Fruit fly (Drosophila melanogaster) whole organism, embryonic: ENCODE results near the gene CG14818.

ENCODE experiments used
- Adf1 ChIP-seq: fragments of 200-800 bp; sonication (Bioruptor generic); IDR thresholded peaks from 2 replicates; pipeline ENCODE4 v1.3.6; 2022; ENCODE audit warnings: missing biosample characterization, missing genetic modification characterization
- Awh ChIP-seq: fragments of 200-800 bp; sonication (Bioruptor generic); IDR thresholded peaks from 2 replicates; pipeline ENCODE4, ENCODE4 v1.3.6; 2022; ENCODE audit warnings: missing biosample characterization, missing genetic modification characterization
- CG10209 ChIP-seq: fragments of 200-800 bp; sonication (Bioruptor generic); optimal IDR thresholded peaks from 3 replicates; lab custom pipeline; 2017; ENCODE audit warnings: missing biosample characterization, mild to moderate bottlenecking, missing genetic modification characterization, missing genetic modification reagents
- CG12942 ChIP-seq: fragments of 200-800 bp; sonication (Bioruptor generic); optimal IDR thresholded peaks from 3 replicates; lab custom pipeline; 2016; ENCODE audit warnings: missing biosample characterization, missing genetic modification characterization
- CG15269 ChIP-seq: fragments of 200-800 bp; sonication (Bioruptor generic); optimal IDR thresholded peaks from 2 replicates; lab custom pipeline; 2018; ENCODE audit warnings: missing biosample characterization, mild to moderate bottlenecking, missing genetic modification characterization, moderate library complexity
- CG1529 ChIP-seq: fragments of 200-800 bp; sonication (Bioruptor generic); optimal IDR thresholded peaks from 3 replicates; lab custom pipeline; 2018; ENCODE audit warnings: missing biosample characterization, missing genetic modification characterization
- CG1602 ChIP-seq: fragments of 200-800 bp; sonication (Bioruptor generic); optimal IDR thresholded peaks from 3 replicates; lab custom pipeline; 2016; ENCODE audit warnings: missing biosample characterization, missing genetic modification characterization
- CG16813 ChIP-seq: fragments of 200-800 bp; sonication (Bioruptor generic); IDR thresholded peaks from 3 replicates; pipeline ENCODE4 v1.3.6; 2022; ENCODE audit warnings: missing biosample characterization, missing genetic modification characterization; ENCODE audit not compliant: partially characterized antibody
- CG17359 ChIP-seq: fragments of 200-800 bp; sonication (Bioruptor generic); optimal IDR thresholded peaks from 3 replicates; lab custom pipeline; 2018; ENCODE audit warnings: missing biosample characterization, mild to moderate bottlenecking, missing genetic modification characterization, moderate library complexity
- CG1832 ChIP-seq: fragments of 200-800 bp; sonication (Bioruptor generic); optimal IDR thresholded peaks from 2 replicates; lab custom pipeline; 2017; ENCODE audit warnings: missing biosample characterization, mild to moderate bottlenecking, missing genetic modification characterization, inconsistent platforms
- CG31441 ChIP-seq: fragments of 200-800 bp; sonication (Bioruptor generic); IDR thresholded peaks from 2 replicates; pipeline ENCODE4 v1.3.6; 2022; ENCODE audit warnings: missing biosample characterization, missing genetic modification characterization
- CG3847 ChIP-seq: fragments of 200-800 bp; sonication (Bioruptor generic); IDR thresholded peaks from 2 replicates; pipeline ENCODE4 v1.3.6; 2022; ENCODE audit warnings: missing biosample characterization, missing genetic modification characterization
- CG5180 ChIP-seq: fragments of 200-800 bp; sonication (Bioruptor generic); optimal IDR thresholded peaks from 3 replicates; lab custom pipeline; 2017; ENCODE audit warnings: missing biosample characterization, missing genetic modification characterization, mild to moderate bottlenecking, moderate library complexity, missing genetic modification reagents
- CG7745 ChIP-seq: fragments of 200-800 bp; sonication (Bioruptor generic); optimal IDR thresholded peaks from 2 replicates; lab custom pipeline; 2018; ENCODE audit warnings: missing biosample characterization, mild to moderate bottlenecking, missing genetic modification characterization, moderate library complexity
- CG8281 ChIP-seq: fragments of 200-800 bp; sonication (Bioruptor generic); optimal IDR thresholded peaks from 2 replicates; lab custom pipeline; 2018; ENCODE audit warnings: missing biosample characterization, mild to moderate bottlenecking, missing genetic modification characterization, moderate library complexity
- CTCF ChIP-seq: fragments of 200-800 bp; sonication (Bioruptor generic); optimal IDR thresholded peaks from 2 replicates; lab custom pipeline; 2017; ENCODE audit warnings: missing biosample characterization, mild to moderate bottlenecking, missing genetic modification characterization, moderate library complexity
- Doc3 ChIP-seq: fragments of 200-800 bp; sonication (Bioruptor generic); IDR thresholded peaks from 3 replicates; pipeline ENCODE4 v1.3.6; 2022; ENCODE audit warnings: missing biosample characterization, missing genetic modification characterization; ENCODE audit not compliant: partially characterized antibody
- Gsc ChIP-seq: fragments of 200-800 bp; sonication (Bioruptor generic); IDR thresholded peaks from 2 replicates; pipeline ENCODE4 v1.3.6; 2022; ENCODE audit warnings: missing biosample characterization, missing genetic modification characterization
- Hand ChIP-seq: fragments of 200-800 bp; sonication (Bioruptor generic); optimal IDR thresholded peaks from 2 replicates; lab custom pipeline; 2017; ENCODE audit warnings: mild to moderate bottlenecking, missing biosample characterization, missing genetic modification reagents, missing genetic modification characterization
- Lim3 ChIP-seq: fragments of 200-800 bp; sonication (Bioruptor generic); IDR thresholded peaks from 2 replicates; pipeline ENCODE4 v1.3.6; 2022; ENCODE audit warnings: missing biosample characterization, missing genetic modification characterization
- Mrtf ChIP-seq: fragments of 200-800 bp; sonication (Bioruptor generic); IDR thresholded peaks from 3 replicates; pipeline ENCODE4 v1.3.6; 2022; ENCODE audit warnings: missing biosample characterization, missing genetic modification characterization
- NC2β ChIP-seq: fragments of 200-800 bp; sonication (Bioruptor generic); optimal IDR thresholded peaks from 2 replicates; lab custom pipeline; 2016; ENCODE audit warnings: missing biosample characterization, missing genetic modification characterization
- Nf-YC ChIP-seq: fragments of 200-800 bp; optimal IDR thresholded peaks from 3 replicates; lab custom pipeline; 2019; ENCODE audit warnings: missing biosample characterization, mild to moderate bottlenecking, missing genetic modification characterization, moderate library complexity
- Rx ChIP-seq: fragments of 200-800 bp; sonication (Bioruptor generic); IDR thresholded peaks from 2 replicates; pipeline ENCODE4 v1.3.6; 2022; ENCODE audit warnings: missing biosample characterization, missing genetic modification characterization
- Side ChIP-seq: fragments of 200-800 bp; sonication (Bioruptor generic); optimal IDR thresholded peaks from 2 replicates; lab custom pipeline; 2016; ENCODE audit warnings: missing biosample characterization, missing genetic modification characterization
- Trl ChIP-seq, 3 experiments: fragments of >200 bp in 2 of 3; fragments of 200-800 bp in 1 of 3; sonication (Bioruptor generic) in 1 of 3; optimal IDR thresholded peaks; 2 replicates in 1 of 3; 3 replicates in 2 of 3; lab custom pipeline; 2016 to 2017; ENCODE audit warnings: missing biosample characterization in 1 of 3, missing genetic modification characterization in 1 of 3
- amos ChIP-seq: fragments of 200-800 bp; sonication (Bioruptor generic); IDR thresholded peaks from 2 replicates; pipeline ENCODE4 v1.3.6; 2022; ENCODE audit warnings: missing biosample characterization, missing genetic modification characterization; ENCODE audit not compliant: partially characterized antibody
- ap ChIP-seq: fragments of 200-800 bp; sonication (Bioruptor generic); IDR thresholded peaks from 2 replicates; pipeline ENCODE4 v1.3.6; 2022; ENCODE audit warnings: missing biosample characterization, missing genetic modification characterization
- ase ChIP-seq: fragments of 200-800 bp; sonication (Bioruptor generic); IDR thresholded peaks from 3 replicates; pipeline ENCODE4 v1.3.6; 2022; ENCODE audit warnings: missing biosample characterization, missing genetic modification characterization
- br ChIP-seq: fragments of >200 bp; optimal IDR thresholded peaks from 2 replicates; lab custom pipeline; 2017
- cg ChIP-seq: fragments of 200-800 bp; sonication (Bioruptor generic); optimal IDR thresholded peaks from 3 replicates; lab custom pipeline; 2019; ENCODE audit warnings: missing biosample characterization, mild to moderate bottlenecking, missing genetic modification characterization, moderate library complexity
- chif ChIP-seq, 2 experiments: fragments of 200-800 bp; sonication (Bioruptor generic); optimal IDR thresholded peaks; 3 replicates each; lab custom pipeline; 2016; ENCODE audit warnings: missing biosample characterization in 2 of 2, missing genetic modification characterization in 2 of 2
- chinmo ChIP-seq: fragments of 200-800 bp; sonication (Bioruptor generic); IDR thresholded peaks from 4 replicates; pipeline ENCODE4 v1.3.6; 2022; ENCODE audit warnings: missing biosample characterization, missing genetic modification characterization; ENCODE audit not compliant: partially characterized antibody
- cwo ChIP-seq: fragments of 200-800 bp; sonication (Bioruptor generic); optimal IDR thresholded peaks from 3 replicates; lab custom pipeline; 2017; ENCODE audit warnings: missing biosample characterization, missing genetic modification characterization, mild to moderate bottlenecking, moderate library complexity, missing genetic modification reagents
- dm ChIP-seq: fragments of 200-800 bp; sonication (Bioruptor generic); optimal IDR thresholded peaks from 3 replicates; lab custom pipeline; 2016; ENCODE audit warnings: missing biosample characterization, missing genetic modification characterization
- dmrt99B ChIP-seq: fragments of 200-800 bp; sonication (Bioruptor generic); optimal IDR thresholded peaks from 2 replicates; lab custom pipeline; 2018; ENCODE audit warnings: missing biosample characterization, mild to moderate bottlenecking, missing genetic modification characterization, moderate library complexity
- emc ChIP-seq: fragments of 200-800 bp; sonication (Bioruptor generic); optimal IDR thresholded peaks from 2 replicates; lab custom pipeline; 2016; ENCODE audit warnings: missing biosample characterization, missing genetic modification characterization
- gro ChIP-seq: fragments of 200-800 bp; sonication (Bioruptor generic); optimal IDR thresholded peaks from 2 replicates; lab custom pipeline; 2016; ENCODE audit warnings: missing biosample characterization, missing genetic modification characterization
- hth ChIP-seq: fragments of >200 bp; optimal IDR thresholded peaks from 2 replicates; lab custom pipeline; 2017; ENCODE audit warnings: inconsistent platforms
- jigr1 ChIP-seq: fragments of 200-800 bp; sonication (Bioruptor generic); IDR thresholded peaks from 3 replicates; pipeline ENCODE4 v1.3.6; 2022; ENCODE audit warnings: missing biosample characterization, missing genetic modification characterization
- jing ChIP-seq: fragments of 200-800 bp; sonication (Bioruptor generic); optimal IDR thresholded peaks from 2 replicates; lab custom pipeline; 2018; ENCODE audit warnings: missing biosample characterization, mild to moderate bottlenecking, missing genetic modification characterization
- kni ChIP-seq: fragments of 200-800 bp; sonication (Bioruptor generic); optimal IDR thresholded peaks from 3 replicates; lab custom pipeline; 2017; ENCODE audit warnings: mild to moderate bottlenecking, missing biosample characterization, missing genetic modification reagents, missing genetic modification characterization
- lbe ChIP-seq: fragments of 200-800 bp; sonication (Bioruptor generic); optimal IDR thresholded peaks from 2 replicates; lab custom pipeline; 2016; ENCODE audit warnings: missing biosample characterization, mild to moderate bottlenecking, missing genetic modification characterization
- lmd ChIP-seq: fragments of 200-800 bp; sonication (Bioruptor generic); IDR thresholded peaks from 2 replicates; pipeline ENCODE4 v1.3.6; 2022; ENCODE audit warnings: missing biosample characterization, missing genetic modification characterization
- mam ChIP-seq: fragments of 200-800 bp; sonication (Bioruptor generic); optimal IDR thresholded peaks from 3 replicates; lab custom pipeline; 2016; ENCODE audit warnings: missing biosample characterization, missing genetic modification characterization
- nerfin-2 ChIP-seq: fragments of 200-800 bp; sonication (Bioruptor generic); IDR thresholded peaks from 2 replicates; pipeline ENCODE4 v1.3.6; 2022; ENCODE audit warnings: missing biosample characterization, missing genetic modification characterization; ENCODE audit not compliant: partially characterized antibody
- onecut ChIP-seq: fragments of 200-800 bp; sonication (Bioruptor generic); IDR thresholded peaks from 2 replicates; pipeline ENCODE4 v1.3.6; 2022; ENCODE audit warnings: missing biosample characterization, missing genetic modification characterization
- pnt ChIP-seq: fragments of 200-800 bp; sonication (Bioruptor generic); optimal IDR thresholded peaks from 3 replicates; lab custom pipeline; 2016; ENCODE audit warnings: missing biosample characterization, missing genetic modification characterization
- sim ChIP-seq: fragments of 200-800 bp; sonication (Bioruptor generic); IDR thresholded peaks from 2 replicates; pipeline ENCODE4 v1.3.6; 2022; ENCODE audit warnings: missing biosample characterization, missing genetic modification characterization
- tll ChIP-seq, 2 experiments: fragments of 200-800 bp in 1 of 2; fragments of >200 bp in 1 of 2; sonication (Bioruptor generic) in 1 of 2; optimal IDR thresholded peaks; 2 replicates each; lab custom pipeline; 2017 to 2019; ENCODE audit warnings: missing biosample characterization in 2 of 2, missing genetic modification characterization in 2 of 2, mild to moderate bottlenecking in 1 of 2, moderate library complexity in 1 of 2
- wor ChIP-seq: fragments of 200-800 bp; sonication (Bioruptor generic); IDR thresholded peaks from 2 replicates; pipeline ENCODE4 v1.3.6; 2022; ENCODE audit warnings: missing biosample characterization, missing genetic modification characterization

Gene CG14818

DNA sequence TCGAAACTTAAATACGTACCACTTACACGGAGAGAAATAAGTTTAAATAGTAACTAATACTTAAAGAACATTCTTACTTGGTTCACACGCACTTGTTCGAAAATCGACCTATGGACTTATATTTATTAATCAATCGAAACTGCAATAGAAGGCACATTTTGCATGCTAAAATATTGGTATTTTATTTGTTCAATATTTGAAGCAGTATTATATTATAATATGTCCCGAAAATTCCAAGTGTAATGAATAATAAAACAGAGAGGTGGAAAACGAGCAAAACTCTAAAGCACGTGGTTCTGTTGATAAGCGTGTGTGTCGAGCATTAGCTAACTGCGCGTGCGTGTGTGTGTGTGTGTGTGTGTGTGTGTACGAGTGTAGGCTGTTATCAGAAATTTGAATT is 29.7 kb downstream of the CG14818 start (continued):
- no peak for TF ChIP-seq chinmo (GFP tag; lab: Robert Waterston, UW)
- TF ChIP-seq Gsc (GFP tag; lab: Robert Waterston, UW): no peak
- peak; percentile 99 for TF ChIP-seq cwo
- no peak for TF ChIP-seq CG7745 (tag; lab: Kevin White, UChicago)
- peak; percentile 27; the same call in 1 of the 3 replicates for TF ChIP-seq jigr1
- no peak for TF ChIP-seq CG1832 (GFP tag; lab: Kevin White, UChicago)
- TF ChIP-seq kni (GFP tag; lab: Kevin White, UChicago): no peak
- peak; percentile 61 to 68 for TF ChIP-seq chif (GFP tag; optimal IDR thresholded peaks at IDR 0.05; lab: Kevin White, UChicago)
- TF ChIP-seq nerfin-2 (GFP tag; lab: Robert Waterston, UW): no peak
- TF ChIP-seq Adf1 (GFP tag; lab: Robert Waterston, UW): peak; percentile 69
- peak; percentile 43; the same call in 1 of the 2 replicates for TF ChIP-seq sim (GFP tag; lab: Robert Waterston, UW)
- TF ChIP-seq CG10209 (GFP tag; lab: Kevin White, UChicago): peak; percentile 85
- TF ChIP-seq amos: no peak
- TF ChIP-seq dm: peak; percentile 69
- no peak for TF ChIP-seq Doc3 (GFP tag; lab: Robert Waterston, UW)
- TF ChIP-seq CTCF (GFP tag; lab: Kevin White, UChicago): peak; percentile 36
- peak; percentile 22 for TF ChIP-seq lbe (GFP tag; lab: Kevin White, UChicago)
- no peak for TF ChIP-seq tll (GFP tag; optimal IDR thresholded peaks at IDR 0.05; lab: Kevin White, UChicago)
- peak; percentile 27; the same call in 1 of the 2 replicates for TF ChIP-seq Rx
- peak; percentile 52 for TF ChIP-seq pnt (GFP tag; lab: Kevin White, UChicago)
- peak; percentile 85 for TF ChIP-seq mam (GFP tag; lab: Kevin White, UChicago)
- peak; percentile 65 for TF ChIP-seq cg (GFP tag; lab: Kevin White, UChicago)
- peak; percentile 66 for TF ChIP-seq Nf-YC (tag; lab: Kevin White, UChicago)
- no peak for TF ChIP-seq hth (lab: Kevin White, UChicago)
- no peak for TF ChIP-seq br (lab: Kevin White, UChicago)
- peak; percentile 67 for TF ChIP-seq CG5180 (GFP tag; lab: Kevin White, UChicago)
- peak; percentile 68 for TF ChIP-seq Side
- peak; percentile 86 for TF ChIP-seq CG3847 (GFP tag; lab: Robert Waterston, UW)
- peak; percentile 70 for TF ChIP-seq jing (GFP tag; lab: Kevin White, UChicago)
- peak; percentile 87 for TF ChIP-seq CG17359 (tag; lab: Kevin White, UChicago)
- no peak for TF ChIP-seq CG16813 (GFP tag; lab: Robert Waterston, UW)
- peak; percentile 59; the same call in 2 of the 3 replicates for TF ChIP-seq ase (GFP tag; lab: Robert Waterston, UW)
- TF ChIP-seq Awh (GFP tag; lab: Robert Waterston, UW): peak; percentile 58
- peak; percentile 92 for TF ChIP-seq Hand (GFP tag; lab: Kevin White, UChicago)
- TF ChIP-seq wor (GFP tag; lab: Robert Waterston, UW): peak; percentile 43
- TF ChIP-seq CG1529 (GFP tag; lab: Kevin White, UChicago): peak; percentile 54
- peak; percentile 86 for TF ChIP-seq dmrt99B (tag; lab: Kevin White, UChicago)
- TF ChIP-seq CG31441 (GFP tag; lab: Robert Waterston, UW): peak; percentile 80
- peak; percentile 96 for TF ChIP-seq gro
- TF ChIP-seq CG1602 (GFP tag; lab: Kevin White, UChicago): peak; percentile 74
- TF ChIP-seq CG15269 (tag; lab: Kevin White, UChicago): peak; percentile 91
- TF ChIP-seq CG8281 (tag; lab: Kevin White, UChicago): peak; percentile 62
- TF ChIP-seq Lim3 (GFP tag; lab: Robert Waterston, UW): no peak
- peak; percentile 61; the same call in 2 of the 3 replicates for TF ChIP-seq Mrtf
- TF ChIP-seq NC2β (GFP tag; lab: Kevin White, UChicago): peak; percentile 51
- peak; percentile 63 for TF ChIP-seq CG12942
- TF ChIP-seq ap (GFP tag; lab: Robert Waterston, UW): no peak
- TF ChIP-seq lmd (GFP tag; lab: Robert Waterston, UW): peak; percentile 86
- TF ChIP-seq emc (GFP tag; lab: Kevin White, UChicago): peak; percentile 43
- peak; percentile 49; the same call in 1 of the 2 replicates for TF ChIP-seq onecut (GFP tag; lab: Robert Waterston, UW)
- no peak for TF ChIP-seq Trl (optimal IDR thresholded peaks at IDR 0.05; lab: Kevin White, UChicago)
- peak; percentile 74 for TF ChIP-seq Trl (GFP tag; optimal IDR thresholded peaks at IDR 0.05; lab: Kevin White, UChicago)
